Fruit fly (Drosophila melanogaster) whole organism, pupa: ENCODE results near the gene SREBP.

Experiments
- CG10348 ChIP-seq: fragments of 200-800 bp; sonication (Bioruptor generic); IDR thresholded peaks from 2 replicates; pipeline ENCODE4 v1.3.6; 2022; ENCODE audit warnings: missing biosample characterization, missing genetic modification characterization
- CG15710 ChIP-seq: fragments of 200-800 bp; sonication (Bioruptor generic); optimal IDR thresholded peaks from 2 replicates; lab custom pipeline; 2018; ENCODE audit warnings: missing biosample characterization, mild to moderate bottlenecking, missing genetic modification characterization, moderate library complexity
- CG17806 ChIP-seq: fragments of 200-800 bp; sonication (Bioruptor generic); optimal IDR thresholded peaks from 2 replicates; lab custom pipeline; 2018; ENCODE audit warnings: missing biosample characterization, mild to moderate bottlenecking, missing genetic modification characterization, moderate library complexity
- CG34367 ChIP-seq: fragments of 200-800 bp; sonication (Bioruptor generic); optimal IDR thresholded peaks from 2 replicates; lab custom pipeline; 2018; ENCODE audit warnings: missing biosample characterization, mild to moderate bottlenecking, missing genetic modification characterization
- CG8301 ChIP-seq: fragments of 200-800 bp; sonication (Bioruptor generic); optimal IDR thresholded peaks from 2 replicates; lab custom pipeline; 2018; ENCODE audit warnings: missing biosample characterization, mild to moderate bottlenecking, missing genetic modification characterization
- CG9948 ChIP-seq: fragments of 200-800 bp; sonication (Bioruptor generic); optimal IDR thresholded peaks from 2 replicates; lab custom pipeline; 2018; ENCODE audit warnings: missing biosample characterization, mild to moderate bottlenecking, missing genetic modification characterization, moderate library complexity
- D1 ChIP-seq: fragments of 200-800 bp; sonication (Bioruptor generic); optimal IDR thresholded peaks from 2 replicates; lab custom pipeline; 2018; ENCODE audit warnings: missing biosample characterization, mild to moderate bottlenecking, missing genetic modification characterization, moderate library complexity
- EcR ChIP-seq: fragments of 200-800 bp; sonication (Bioruptor generic); optimal IDR thresholded peaks from 3 replicates; lab custom pipeline; 2019; ENCODE audit warnings: missing biosample characterization, missing genetic modification characterization, mild to moderate bottlenecking, moderate library complexity, missing genetic modification reagents
- Pif1A ChIP-seq: fragments of 200-800 bp; sonication (Bioruptor generic); optimal IDR thresholded peaks from 3 replicates; lab custom pipeline; 2016; ENCODE audit warnings: missing biosample characterization, missing genetic modification characterization
- Snoo ChIP-seq: fragments of 200-800 bp; sonication (Bioruptor generic); optimal IDR thresholded peaks from 3 replicates; lab custom pipeline; 2017; ENCODE audit warnings: missing biosample characterization, mild to moderate bottlenecking, missing genetic modification characterization, inconsistent platforms
- rn ChIP-seq: fragments of 200-800 bp; sonication (Bioruptor generic); IDR thresholded peaks from 2 replicates; pipeline ENCODE4 v1.3.6; 2022; ENCODE audit warnings: missing biosample characterization, missing genetic modification characterization

DNA sequence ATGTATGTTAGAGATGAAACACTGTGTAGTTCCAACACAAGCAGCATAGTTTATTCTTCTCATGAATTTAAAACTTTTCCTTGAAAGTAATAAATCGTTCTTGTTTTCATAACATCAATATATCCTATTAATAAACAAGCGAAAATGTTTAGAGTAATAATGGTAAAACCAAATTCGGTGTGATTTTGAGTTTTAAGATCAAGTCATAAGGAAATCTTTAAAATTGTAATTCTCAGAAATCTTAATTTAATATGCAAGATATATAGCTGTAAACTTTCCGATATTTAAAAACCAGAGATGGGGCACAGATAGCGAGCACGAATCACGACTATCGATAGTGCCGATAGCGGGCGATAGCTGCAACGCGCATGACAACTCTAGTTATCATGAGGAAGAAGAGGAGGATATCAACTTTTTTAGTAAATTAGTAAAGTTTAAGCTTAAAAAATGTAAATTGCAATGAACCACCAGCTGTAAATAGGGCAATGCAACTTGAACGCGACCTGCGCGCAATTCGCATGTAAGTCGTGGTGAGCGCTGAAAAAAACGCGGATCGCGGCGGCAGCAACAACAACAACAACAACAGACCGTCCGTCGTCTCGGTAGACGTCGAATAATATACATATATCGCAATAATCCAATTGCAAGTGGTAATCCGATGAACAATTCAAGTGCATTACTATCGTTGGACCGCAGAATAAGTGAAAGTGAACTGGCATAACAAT lies 24.2 kb downstream of the SREBP start, which contains the start of the genes Fibp and Deaf1:
- TF ChIP-seq EcR (GFP tag; lab: Kevin White, UChicago) (no peak), rn (GFP tag; lab: Robert Waterston, UW) (0 out of 2 replicates have a peak, but pooled peaks have one; percentile 26), CG10348 (no peak), CG9948 (tag; lab: Kevin White, UChicago) (peak; percentile 63), Pif1A (GFP tag; lab: Kevin White, UChicago) (no peak), CG15710 (tag; lab: Kevin White, UChicago) (peak; percentile 68), CG34367 (peak; percentile 53), D1 (tag; lab: Kevin White, UChicago) (no peak), CG17806 (tag; lab: Kevin White, UChicago) (peak; percentile 51), CG8301 (peak; percentile 51), Snoo (tag; lab: Kevin White, UChicago) (peak; percentile 61)
